Worm (Caenorhabditis elegans) whole organism, mixed stage, embryonic: ENCODE results near the gene col-130.

Source experiments
- M03D4.4 ChIP-seq: sonication (generic microtip); optimal IDR thresholded peaks from 2 replicates; lab custom pipeline; 2017; ENCODE audit warnings: mild to moderate bottlenecking, missing genetic modification characterization, missing compliant biosample characterization
- blmp-1 ChIP-seq: fragments of 150-350 bp; optimal IDR thresholded peaks from 2 replicates; lab custom pipeline; 2014; ENCODE audit warnings: missing biosample characterization, missing genetic modification characterization
- ceh-39 ChIP-seq: fragments of 150-350 bp; optimal IDR thresholded peaks from 2 replicates; lab custom pipeline; 2014; ENCODE audit warnings: missing biosample characterization, missing genetic modification characterization
- ceh-43 ChIP-seq: fragments of 200-800 bp; sonication (Bioruptor generic); optimal IDR thresholded peaks from 2 replicates; lab custom pipeline; 2018; ENCODE audit warnings: mild to moderate bottlenecking, missing genetic modification characterization, moderate library complexity, missing compliant biosample characterization
- ces-1 ChIP-seq: fragments of 150-350 bp; optimal IDR thresholded peaks from 2 replicates; lab custom pipeline; 2014; ENCODE audit warnings: missing biosample characterization, missing genetic modification reagents, missing genetic modification characterization
- cnd-1 ChIP-seq: fragments of 200-800 bp; sonication (Bioruptor generic); optimal IDR thresholded peaks from 2 replicates; lab custom pipeline; 2018; ENCODE audit warnings: mild to moderate bottlenecking, missing genetic modification characterization, missing compliant biosample characterization
- drap-1 ChIP-seq: fragments of 200-800 bp; sonication (Bioruptor generic); optimal IDR thresholded peaks from 3 replicates; lab custom pipeline; 2018; ENCODE audit warnings: mild to moderate bottlenecking, missing genetic modification characterization, missing compliant biosample characterization
- elt-1 ChIP-seq: sonication (generic microtip); optimal IDR thresholded peaks from 2 replicates; lab custom pipeline; 2017; ENCODE audit warnings: missing genetic modification characterization, mild to moderate bottlenecking, missing compliant biosample characterization, antibody characterized with exemption, moderate library complexity, borderline replicate concordance; ENCODE audit not compliant: insufficient read depth
- elt-3 ChIP-seq: fragments of 150-350 bp; optimal IDR thresholded peaks from 2 replicates; lab custom pipeline; 2014; ENCODE audit warnings: missing biosample characterization, missing genetic modification characterization
- ham-2 ChIP-seq: fragments of 200-800 bp; sonication (Bioruptor generic); optimal IDR thresholded peaks from 2 replicates; lab custom pipeline; 2018; ENCODE audit warnings: mild to moderate bottlenecking, missing genetic modification characterization, missing compliant biosample characterization
- hlh-1 ChIP-seq: fragments of 150-350 bp; optimal IDR thresholded peaks from 2 replicates; lab custom pipeline; 2014; ENCODE audit warnings: missing biosample characterization, missing genetic modification reagents, missing genetic modification characterization
- lin-13 ChIP-seq: fragments of 150-350 bp; optimal IDR thresholded peaks from 2 replicates; lab custom pipeline; 2014; ENCODE audit warnings: missing biosample characterization, missing genetic modification characterization
- lin-32 ChIP-seq: fragments of 200-800 bp; sonication (Bioruptor generic); optimal IDR thresholded peaks from 2 replicates; lab custom pipeline; 2018; ENCODE audit warnings: mild to moderate bottlenecking, missing genetic modification characterization, missing compliant biosample characterization
- lsy-2 ChIP-seq: fragments of 150-350 bp; optimal IDR thresholded peaks from 2 replicates; lab custom pipeline; 2014; ENCODE audit warnings: missing biosample characterization, missing genetic modification characterization
- mab-5 ChIP-seq: fragments of 150-350 bp; optimal IDR thresholded peaks from 2 replicates; lab custom pipeline; 2014; ENCODE audit warnings: missing biosample characterization, missing genetic modification characterization
- mep-1 ChIP-seq: fragments of 150-350 bp; optimal IDR thresholded peaks from 2 replicates; lab custom pipeline; 2017; ENCODE audit warnings: missing biosample characterization, missing genetic modification reagents, missing genetic modification characterization, inconsistent platforms
- mls-2 ChIP-seq: sonication (generic microtip); optimal IDR thresholded peaks from 2 replicates; lab custom pipeline; 2016; ENCODE audit warnings: mild to moderate bottlenecking, missing genetic modification characterization, moderate library complexity, missing compliant biosample characterization
- nhr-12 ChIP-seq: fragments of 150-350 bp; optimal IDR thresholded peaks from 2 replicates; lab custom pipeline; 2014; ENCODE audit warnings: missing biosample characterization, missing genetic modification characterization
- nhr-2 ChIP-seq: fragments of 150-350 bp; optimal IDR thresholded peaks from 2 replicates; lab custom pipeline; 2014; ENCODE audit warnings: missing biosample characterization, missing genetic modification characterization
- nhr-237 ChIP-seq: fragments of 150-350 bp; optimal IDR thresholded peaks from 2 replicates; lab custom pipeline; 2014; ENCODE audit warnings: missing biosample characterization, missing genetic modification characterization
- nhr-28 ChIP-seq: fragments of 150-350 bp; optimal IDR thresholded peaks from 2 replicates; lab custom pipeline; 2014; ENCODE audit warnings: missing biosample characterization, missing genetic modification characterization
- pha-4 ChIP-seq: fragments of 150-350 bp; optimal IDR thresholded peaks from 2 replicates; lab custom pipeline; 2018; ENCODE audit warnings: missing biosample characterization, missing genetic modification reagents, missing genetic modification characterization
- sem-2 ChIP-seq: fragments of 200-800 bp; sonication (Bioruptor generic); optimal IDR thresholded peaks from 2 replicates; lab custom pipeline; 2018; ENCODE audit warnings: mild to moderate bottlenecking, missing genetic modification characterization, missing compliant biosample characterization
- snpc-4 ChIP-seq: fragments of 150-350 bp; optimal IDR thresholded peaks from 2 replicates; lab custom pipeline; 2014; ENCODE audit warnings: missing biosample characterization, missing genetic modification characterization
- sptf-1 ChIP-seq: sonication (generic microtip); optimal IDR thresholded peaks from 2 replicates; lab custom pipeline; 2017; ENCODE audit warnings: mild to moderate bottlenecking, missing genetic modification characterization, moderate library complexity, missing compliant biosample characterization
- tbx-8 ChIP-seq: fragments of 200-800 bp; sonication (Bioruptor generic); optimal IDR thresholded peaks from 2 replicates; lab custom pipeline; 2018; ENCODE audit warnings: mild to moderate bottlenecking, missing genetic modification characterization, moderate library complexity, missing compliant biosample characterization
- unc-120 ChIP-seq: sonication (generic microtip); optimal IDR thresholded peaks from 2 replicates; lab custom pipeline; 2017; ENCODE audit warnings: missing genetic modification characterization, missing compliant biosample characterization; ENCODE audit not compliant: poor library complexity, severe bottlenecking
- unc-39 ChIP-seq: fragments of 150-350 bp; optimal IDR thresholded peaks from 2 replicates; lab custom pipeline; 2014; ENCODE audit warnings: missing biosample characterization, missing genetic modification characterization
- unc-62 ChIP-seq: fragments of 150-350 bp; optimal IDR thresholded peaks from 2 replicates; lab custom pipeline; 2014; ENCODE audit warnings: missing biosample characterization, missing genetic modification reagents, missing genetic modification characterization
- zip-8 ChIP-seq: fragments of 150-350 bp; optimal IDR thresholded peaks from 2 replicates; lab custom pipeline; 2014; ENCODE audit warnings: missing biosample characterization, missing genetic modification characterization

The col-130 gene

DNA sequence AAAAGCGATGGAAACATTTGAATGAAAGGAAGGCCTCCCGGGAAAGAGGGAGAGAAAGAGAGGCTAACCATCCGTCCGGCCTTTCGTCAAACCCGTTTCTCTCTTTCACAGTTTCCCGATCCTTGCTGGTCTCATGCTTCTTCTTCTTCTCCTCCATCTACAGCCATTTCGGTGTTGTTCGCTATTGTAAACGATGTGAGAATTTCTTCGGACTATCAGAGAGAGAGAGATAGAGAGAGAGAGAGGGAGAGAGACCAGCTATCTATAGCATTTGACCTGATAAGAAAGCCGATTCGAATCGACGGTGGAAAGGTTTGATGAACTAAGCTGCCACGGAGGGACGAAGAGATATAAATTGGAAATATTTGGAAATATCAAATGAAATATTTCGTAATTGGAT, 24.9 kb downstream of the col-130 start:
- TF ChIP-seq unc-39 (tag; lab: Kevin White, UChicago) (no peak), elt-3 (tag; lab: Kevin White, UChicago) (peak; percentile 45), ham-2 (GFP tag; lab: Kevin White, UChicago) (peak; percentile 82), mls-2 (tag; lab: Kevin White, UChicago) (no peak), lin-32 (no peak), tbx-8 (GFP tag; lab: Kevin White, UChicago) (no peak)

DNA sequence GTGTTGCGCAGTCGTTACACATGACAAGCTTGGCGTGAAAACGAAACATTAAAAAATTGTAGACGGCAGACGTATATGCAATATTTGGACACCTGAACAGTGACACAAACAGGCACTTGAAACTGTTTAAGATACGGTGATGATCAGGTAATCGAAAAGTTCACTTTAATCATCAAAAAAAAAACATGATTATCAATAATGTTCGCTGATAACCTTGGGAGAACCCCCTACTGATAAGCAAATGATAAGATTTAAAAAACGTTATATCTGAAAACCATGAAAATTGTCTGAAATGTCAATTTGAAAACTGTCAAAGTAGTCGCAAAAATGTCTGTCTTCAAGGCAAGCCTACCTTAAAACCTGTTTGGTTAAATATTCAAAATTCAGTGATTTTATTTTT, 28.3 kb downstream of the col-130 start:
- TF ChIP-seq sem-2 (no peak), nhr-28 (tag; lab: Kevin White, UChicago) (no peak)

DNA sequence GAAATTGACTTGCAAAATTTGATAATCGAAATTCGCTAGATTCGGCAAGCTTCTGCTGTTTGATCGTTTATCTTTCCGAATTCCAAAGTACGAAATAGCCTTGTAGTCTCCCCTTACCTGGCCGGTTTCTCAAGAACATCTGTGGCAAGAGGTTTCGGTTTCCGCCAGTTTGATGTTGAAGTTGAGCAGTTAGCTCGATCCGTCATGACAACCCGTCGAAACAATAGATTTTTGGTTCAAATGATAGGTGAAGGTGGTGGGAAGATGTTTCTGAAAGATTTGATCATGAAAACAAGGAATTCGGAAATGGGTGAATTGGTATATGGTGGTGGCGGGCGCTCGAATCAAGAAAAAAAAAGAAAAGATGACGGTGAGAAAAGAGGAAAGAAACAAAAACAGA, 29.9 kb downstream of the col-130 start, which contains the start of gene acs-20:
TSS of gene acs-20 (minus strand) at position 270 of the 400 bp plus-strand sequence.
- no peak for TF ChIP-seq elt-1 (tag; lab: Kevin White, UChicago)
- no peak for TF ChIP-seq blmp-1 (tag; lab: Kevin White, UChicago)
- no peak for TF ChIP-seq lin-13
- no peak for TF ChIP-seq tbx-8 (GFP tag; lab: Kevin White, UChicago)
- no peak for TF ChIP-seq ceh-39 (tag; lab: Kevin White, UChicago)
- no peak for TF ChIP-seq lsy-2 (tag; lab: Kevin White, UChicago)
- no peak for TF ChIP-seq zip-8 (tag; lab: Kevin White, UChicago)
- TF ChIP-seq unc-62 (GFP tag; lab: Kevin White, UChicago), result no peak
- TF ChIP-seq ceh-43 (GFP tag; lab: Kevin White, UChicago), result no peak
- no peak for TF ChIP-seq nhr-2 (tag; lab: Kevin White, UChicago)
- TF ChIP-seq unc-39 (tag; lab: Kevin White, UChicago), result no peak
- TF ChIP-seq drap-1 (GFP tag; lab: Kevin White, UChicago), result no peak
- TF ChIP-seq snpc-4 (tag; lab: Kevin White, UChicago), result no peak
- TF ChIP-seq nhr-28 (tag; lab: Kevin White, UChicago), result no peak

DNA sequence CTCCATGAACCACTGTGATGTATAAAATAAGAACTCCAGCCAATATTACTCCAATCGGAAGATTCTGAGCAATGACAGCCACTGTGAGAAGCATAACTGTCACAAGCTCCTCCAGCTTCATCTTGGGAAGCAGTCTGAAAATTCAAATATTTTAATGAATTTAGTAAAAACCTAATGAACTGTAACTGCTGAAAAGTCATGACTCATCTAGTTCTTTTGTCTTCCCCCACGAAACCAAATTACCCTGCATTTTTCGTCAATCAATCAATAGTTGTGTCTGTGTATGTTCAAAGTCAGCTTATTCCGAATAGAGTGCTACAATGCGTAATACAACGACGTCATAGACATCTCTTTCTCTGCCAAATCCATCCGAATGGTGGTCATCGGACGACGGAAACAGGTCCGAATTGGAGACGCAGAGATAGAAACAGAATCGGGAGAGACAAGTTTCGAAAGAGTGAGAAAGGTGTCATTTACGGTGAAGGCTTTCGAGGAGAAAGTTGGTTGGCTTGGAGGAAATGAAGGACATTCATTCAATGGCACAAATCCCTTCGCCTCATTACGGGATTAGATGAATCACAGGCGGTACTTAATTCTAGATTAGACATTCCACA, 31.6 kb downstream of the col-130 start:
- TF ChIP-seq blmp-1 (tag; lab: Kevin White, UChicago) (peak; percentile 74), elt-3 (tag; lab: Kevin White, UChicago) (peak; percentile 5), unc-62 (GFP tag; lab: Kevin White, UChicago) (no peak), ham-2 (GFP tag; lab: Kevin White, UChicago) (peak; percentile 50)

DNA sequence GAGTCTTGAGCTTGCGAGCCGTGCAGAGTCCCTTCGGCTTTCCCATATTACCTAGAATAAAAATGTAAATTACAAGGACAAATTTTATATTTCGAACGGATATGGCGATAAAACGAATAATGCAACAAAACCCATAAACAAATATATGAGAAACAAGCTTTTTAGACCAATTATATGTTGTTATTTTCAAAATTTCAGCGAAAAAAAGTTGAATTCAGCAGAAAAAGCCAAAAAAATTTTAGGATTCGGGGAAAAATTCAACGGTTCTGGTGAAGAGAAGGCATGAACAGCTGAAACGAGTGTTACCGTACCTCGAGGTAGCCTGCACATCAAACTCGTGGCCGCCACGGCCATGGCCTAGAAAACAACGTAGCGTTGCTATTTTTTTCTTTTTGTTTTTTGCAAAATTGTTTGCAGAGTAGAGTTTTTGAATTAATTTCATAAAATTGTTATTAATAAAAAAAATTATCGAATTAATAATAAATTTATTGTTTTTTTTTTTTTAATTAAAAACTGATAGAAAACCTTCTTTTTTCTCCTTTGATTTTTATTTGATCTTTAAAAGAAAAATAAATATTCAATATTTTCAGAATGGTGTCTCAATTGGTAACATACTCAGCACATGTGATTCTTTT, 37.2 kb downstream of the col-130 start, which contains the start of the genes rps-23 and dpm-3:
TSS of gene rps-23 (minus strand) at position 51 of the 635 bp plus-strand sequence.
TSS of gene dpm-3 (plus strand) at position 585 of the 635 bp plus-strand sequence.
- peak; percentile 49 for TF ChIP-seq unc-62 (GFP tag; lab: Kevin White, UChicago)
- peak; percentile 99 for TF ChIP-seq lsy-2 (tag; lab: Kevin White, UChicago)
- peak; percentile 45 for TF ChIP-seq mab-5
- peak; percentile 50 for TF ChIP-seq drap-1 (GFP tag; lab: Kevin White, UChicago)
- TF ChIP-seq mep-1 (tag; lab: Kevin White, UChicago), result peak; percentile 80
- TF ChIP-seq cnd-1 (tag; lab: Kevin White, UChicago), result peak; percentile 49
- no peak for TF ChIP-seq lin-32
- TF ChIP-seq nhr-12 (tag; lab: Kevin White, UChicago), result no peak
- TF ChIP-seq ceh-43 (GFP tag; lab: Kevin White, UChicago), result peak; percentile 45
- peak; percentile 64 for TF ChIP-seq nhr-2 (tag; lab: Kevin White, UChicago)
- TF ChIP-seq pha-4, result peak; percentile 67
- peak; percentile 85 for TF ChIP-seq hlh-1 (tag; lab: Kevin White, UChicago)
- peak; percentile 37 for TF ChIP-seq ham-2 (GFP tag; lab: Kevin White, UChicago)
- TF ChIP-seq unc-120 (tag; lab: Kevin White, UChicago), result peak; percentile 43
- peak; percentile 22 for TF ChIP-seq mls-2 (tag; lab: Kevin White, UChicago)
- TF ChIP-seq sptf-1 (tag; lab: Kevin White, UChicago), result peak; percentile 78
- peak; percentile 88 for TF ChIP-seq ceh-39 (tag; lab: Kevin White, UChicago)
- no peak for TF ChIP-seq elt-1 (tag; lab: Kevin White, UChicago)
- no peak for TF ChIP-seq elt-3 (tag; lab: Kevin White, UChicago)
- TF ChIP-seq lin-13, result peak; percentile 83
- no peak for TF ChIP-seq ces-1 (GFP tag; lab: Kevin White, UChicago)
- peak; percentile 83 for TF ChIP-seq nhr-237 (tag; lab: Kevin White, UChicago)
- peak; percentile 45 for TF ChIP-seq M03D4.4 (tag; lab: Kevin White, UChicago)
